Fruit fly (Drosophila melanogaster) whole organism, wandering third instar larva: ENCODE data around the gene CG32459.
A peak's percentile ranks its signal among the peaks of the same experiment; 100 is the strongest.

ENCODE experiments used
- Abd-B ChIP-seq: fragments of >200 bp; optimal IDR thresholded peaks from 2 replicates; lab custom pipeline; 2017; ENCODE audit warnings: missing biosample characterization, missing genetic modification characterization
- CG32264 ChIP-seq: fragments of 200-800 bp; sonication (Bioruptor generic); optimal IDR thresholded peaks from 2 replicates; lab custom pipeline; 2016; ENCODE audit warnings: missing biosample characterization, missing genetic modification characterization
- CG9705 ChIP-seq: fragments of 200-800 bp; sonication (Bioruptor generic); optimal IDR thresholded peaks from 2 replicates; lab custom pipeline; 2018; ENCODE audit warnings: missing biosample characterization, mild to moderate bottlenecking, missing genetic modification characterization
- CrebA ChIP-seq: fragments of 200-800 bp; sonication (Bioruptor generic); optimal IDR thresholded peaks from 2 replicates; lab custom pipeline; 2016; ENCODE audit warnings: missing biosample characterization, mild to moderate bottlenecking, missing genetic modification characterization, borderline replicate concordance
- Dfd ChIP-seq: fragments of >200 bp; optimal IDR thresholded peaks from 2 replicates; lab custom pipeline; 2017; ENCODE audit warnings: missing biosample characterization, missing genetic modification characterization
- Dif ChIP-seq: fragments of 200-275, 200-300 bp; sonication (Bioruptor generic); optimal IDR thresholded peaks from 2 replicates; lab custom pipeline; 2018; ENCODE audit warnings: missing biosample characterization, missing genetic modification characterization; ENCODE audit not compliant: partially characterized antibody
- GATAd ChIP-seq: sonication (Bioruptor generic); optimal IDR thresholded peaks from 2 replicates; lab custom pipeline; 2016; ENCODE audit warnings: missing biosample characterization, missing genetic modification characterization
- HLH106 ChIP-seq: fragments of 200-800 bp; optimal IDR thresholded peaks from 3 replicates; lab custom pipeline; 2019; ENCODE audit warnings: missing biosample characterization, mild to moderate bottlenecking, missing genetic modification characterization, moderate library complexity
- Hnf4 ChIP-seq: fragments of 200-800 bp; sonication (Bioruptor generic); optimal IDR thresholded peaks from 2 replicates; lab custom pipeline; 2016; ENCODE audit warnings: missing biosample characterization, mild to moderate bottlenecking, missing genetic modification characterization
- Hr83 ChIP-seq: fragments of 200-300 bp; sonication (Bioruptor generic); optimal IDR thresholded peaks from 2 replicates; lab custom pipeline; 2016; ENCODE audit warnings: missing biosample characterization, mild to moderate bottlenecking, missing genetic modification characterization, moderate library complexity; ENCODE audit not compliant: poor library complexity, severe bottlenecking
- Jra ChIP-seq: sonication (Bioruptor generic); optimal IDR thresholded peaks from 2 replicates; lab custom pipeline; 2016; ENCODE audit warnings: missing biosample characterization, missing genetic modification characterization
- Mio ChIP-seq: sonication (Bioruptor generic); optimal IDR thresholded peaks from 2 replicates; lab custom pipeline; 2016; ENCODE audit warnings: missing biosample characterization, missing genetic modification characterization
- N ChIP-seq: fragments of >200 bp; optimal IDR thresholded peaks from 2 replicates; lab custom pipeline; 2018; ENCODE audit warnings: missing biosample characterization, missing external identifiers, missing genetic modification characterization
- OdsH ChIP-seq: fragments of 200-800 bp; sonication (Bioruptor generic); optimal IDR thresholded peaks from 2 replicates; lab custom pipeline; 2016; ENCODE audit warnings: missing biosample characterization, mild to moderate bottlenecking, missing genetic modification characterization
- Rel ChIP-seq, 2 experiments: fragments of 200-800 bp; sonication (Bioruptor generic) in 1 of 2; optimal IDR thresholded peaks; 2 replicates in 1 of 2; 3 replicates in 1 of 2; lab custom pipeline; 2016 to 2019; ENCODE audit warnings: mild to moderate bottlenecking in 2 of 2, missing biosample characterization in 2 of 2, missing genetic modification characterization in 2 of 2, moderate library complexity in 1 of 2
- Sp1 ChIP-seq: fragments of 200-800 bp; sonication (Bioruptor generic); optimal IDR thresholded peaks from 3 replicates; lab custom pipeline; 2019; ENCODE audit warnings: missing biosample characterization, mild to moderate bottlenecking, missing genetic modification characterization, moderate library complexity
- Vsx2 ChIP-seq: fragments of 200-300, 225-300 bp; sonication (Bioruptor generic); optimal IDR thresholded peaks from 2 replicates; lab custom pipeline; 2018; ENCODE audit warnings: missing biosample characterization, missing genetic modification characterization; ENCODE audit not compliant: partially characterized antibody
- br ChIP-seq: fragments of 200-800 bp; sonication (Bioruptor generic); optimal IDR thresholded peaks from 2 replicates; lab custom pipeline; 2016; ENCODE audit warnings: missing biosample characterization, missing genetic modification characterization
- brk ChIP-seq: fragments of 200-800 bp; sonication (Bioruptor generic); optimal IDR thresholded peaks from 2 replicates; lab custom pipeline; 2016; ENCODE audit warnings: missing biosample characterization, mild to moderate bottlenecking, missing genetic modification characterization
- dl ChIP-seq, 2 experiments: fragments of 175-275, 200-275 bp in 1 of 2; fragments of 200-275 bp in 1 of 2; sonication (Bioruptor generic); optimal IDR thresholded peaks; lab custom pipeline; 2018; ENCODE audit warnings: mild to moderate bottlenecking in 2 of 2, missing biosample characterization in 2 of 2, missing genetic modification characterization in 2 of 2, moderate library complexity in 2 of 2; ENCODE audit not compliant: partially characterized antibody in 2 of 2, insufficient read depth in 1 of 2
- dmrt93B ChIP-seq: fragments of 200-800 bp; sonication (Bioruptor generic); optimal IDR thresholded peaks from 2 replicates; lab custom pipeline; 2018; ENCODE audit warnings: missing biosample characterization, mild to moderate bottlenecking, missing genetic modification characterization
- dsf ChIP-seq: sonication (Bioruptor generic); optimal IDR thresholded peaks from 2 replicates; lab custom pipeline; 2016; ENCODE audit warnings: missing biosample characterization, missing genetic modification characterization, borderline replicate concordance
- foxo ChIP-seq, 2 experiments: fragments of 200-800 bp; sonication (Bioruptor generic); optimal IDR thresholded peaks; 2 replicates in 1 of 2; 3 replicates in 1 of 2; lab custom pipeline; 2016 to 2017; ENCODE audit warnings: missing biosample characterization in 2 of 2, missing genetic modification characterization in 2 of 2
- fru ChIP-seq: fragments of 200-800 bp; sonication (Bioruptor generic); optimal IDR thresholded peaks from 3 replicates; lab custom pipeline; 2016; ENCODE audit warnings: missing biosample characterization, mild to moderate bottlenecking, missing genetic modification characterization
- h ChIP-seq: fragments of 200-800 bp; sonication (Bioruptor generic); optimal IDR thresholded peaks from 3 replicates; lab custom pipeline; 2016; ENCODE audit warnings: missing biosample characterization, mild to moderate bottlenecking, missing genetic modification characterization
- jim ChIP-seq: fragments of 175-275, 200-325 bp; sonication (Bioruptor generic); optimal IDR thresholded peaks from 2 replicates; lab custom pipeline; 2016; ENCODE audit warnings: missing biosample characterization, mild to moderate bottlenecking, missing genetic modification characterization
- lola ChIP-seq: fragments of >200 bp; optimal IDR thresholded peaks from 2 replicates; lab custom pipeline; 2017; ENCODE audit warnings: missing biosample characterization, missing genetic modification characterization
- pan ChIP-seq: fragments of >200 bp; optimal IDR thresholded peaks from 2 replicates; lab custom pipeline; 2017
- psq ChIP-seq: fragments of 200-800 bp; sonication (Bioruptor generic); optimal IDR thresholded peaks from 3 replicates; lab custom pipeline; 2017; ENCODE audit warnings: missing biosample characterization, mild to moderate bottlenecking, missing genetic modification characterization, moderate library complexity
- rgr ChIP-seq: fragments of 200-800 bp; sonication (Bioruptor generic); optimal IDR thresholded peaks from 3 replicates; lab custom pipeline; 2016; ENCODE audit warnings: missing biosample characterization, mild to moderate bottlenecking, missing genetic modification characterization
- sage ChIP-seq: fragments of 200-800 bp; sonication (Bioruptor generic); optimal IDR thresholded peaks from 2 replicates; lab custom pipeline; 2016; ENCODE audit warnings: missing biosample characterization, mild to moderate bottlenecking, missing genetic modification characterization
- sv ChIP-seq: fragments of 200-800 bp; sonication (Bioruptor generic); optimal IDR thresholded peaks from 3 replicates; lab custom pipeline; 2016; ENCODE audit warnings: missing biosample characterization, missing genetic modification characterization
- usp ChIP-seq: fragments of >200 bp; optimal IDR thresholded peaks from 2 replicates; lab custom pipeline; 2017; ENCODE audit warnings: missing biosample characterization, missing genetic modification characterization
- woc ChIP-seq: sonication (Bioruptor generic); optimal IDR thresholded peaks from 2 replicates; lab custom pipeline; 2016; ENCODE audit warnings: missing biosample characterization, mild to moderate bottlenecking, missing genetic modification characterization

Gene CG32459

dm6 chr3L:22823230-22823629, 32.6 kb downstream of the CG32459 start:
- TF ChIP-seq Vsx2 (GFP tag; lab: Kevin White, UChicago) (peak; percentile 8), Dif (GFP tag; lab: Kevin White, UChicago) (peak; percentile 28), Hnf4 (GFP tag; lab: Kevin White, UChicago) (no peak), N (GFP tag; lab: Kevin White, UChicago) (peak; percentile 5), jim (GFP tag; lab: Kevin White, UChicago) (peak; percentile 83), foxo (GFP tag; optimal IDR thresholded peaks at IDR 0.05; lab: Kevin White, UChicago) (peak in 1 of 2 experiments; percentile 48), dl (GFP tag; optimal IDR thresholded peaks at IDR 0.05; lab: Kevin White, UChicago; ENCODE audit: insufficient read depth in 1 of 2, partially characterized antibody in 2 of 2) (peak in 1 of 2 experiments; percentile 33), psq (GFP tag; lab: Kevin White, UChicago) (peak; percentile 68), Rel (GFP tag; optimal IDR thresholded peaks at IDR 0.05; lab: Kevin White, UChicago) (peak; percentile 32), Rel (tag; optimal IDR thresholded peaks at IDR 0.05; lab: Kevin White, UChicago) (no peak), dmrt93B (GFP tag; lab: Kevin White, UChicago) (no peak), CrebA (GFP tag; lab: Kevin White, UChicago) (no peak)

dm6 chr3L:22822544-22823175, 33.2 kb downstream of the CG32459 start:
- TF ChIP-seq psq (GFP tag; lab: Kevin White, UChicago), result peak; percentile 39
- peak; percentile 65 for TF ChIP-seq OdsH
- peak; percentile 65 for TF ChIP-seq CG32264
- peak; percentile 65 for TF ChIP-seq brk (GFP tag; lab: Kevin White, UChicago)
- no peak for TF ChIP-seq GATAd
- TF ChIP-seq jim (GFP tag; lab: Kevin White, UChicago), result peak; percentile 100
- TF ChIP-seq Jra, result peak; percentile 86
- TF ChIP-seq pan (lab: Kevin White, UChicago), result no peak
- TF ChIP-seq Sp1 (GFP tag; lab: Kevin White, UChicago), result peak; percentile 99
- peak; percentile 80 for TF ChIP-seq h (GFP tag; lab: Kevin White, UChicago)
- TF ChIP-seq lola (GFP tag; lab: Kevin White, UChicago), result no peak
- no peak for TF ChIP-seq Dfd (GFP tag; lab: Kevin White, UChicago)
- peak; percentile 60 for TF ChIP-seq HLH106 (tag; lab: Kevin White, UChicago)
- peak; percentile 82 for TF ChIP-seq Hr83 (GFP tag; lab: Kevin White, UChicago)
- peak; percentile 21 to 94 for TF ChIP-seq foxo (GFP tag; optimal IDR thresholded peaks at IDR 0.05; lab: Kevin White, UChicago)
- TF ChIP-seq rgr (GFP tag; lab: Kevin White, UChicago), result peak; percentile 62
- no peak for TF ChIP-seq woc
- TF ChIP-seq dl (GFP tag; optimal IDR thresholded peaks at IDR 0.05; lab: Kevin White, UChicago; ENCODE audit: insufficient read depth in 1 of 2, partially characterized antibody in 2 of 2), result peak; percentile 90 to 96
- TF ChIP-seq Mio (GFP tag; lab: Kevin White, UChicago), result peak; percentile 19
- TF ChIP-seq usp (GFP tag; lab: Kevin White, UChicago), result no peak
- peak; percentile 83 for TF ChIP-seq CG9705 (GFP tag; lab: Kevin White, UChicago)
- TF ChIP-seq dsf (GFP tag; lab: Kevin White, UChicago), result no peak
- TF ChIP-seq dmrt93B (GFP tag; lab: Kevin White, UChicago), result peak; percentile 59
- no peak for TF ChIP-seq sv
- TF ChIP-seq Hnf4 (GFP tag; lab: Kevin White, UChicago), result peak; percentile 87
- TF ChIP-seq sage (GFP tag; lab: Kevin White, UChicago), result peak; percentile 88
- peak; percentile 98 for TF ChIP-seq CrebA (GFP tag; lab: Kevin White, UChicago)
- TF ChIP-seq Dif (GFP tag; lab: Kevin White, UChicago), result peak; percentile 98
- TF ChIP-seq Rel (GFP tag; optimal IDR thresholded peaks at IDR 0.05; lab: Kevin White, UChicago), result peak; percentile 99
- peak; percentile 79 for TF ChIP-seq Rel (tag; optimal IDR thresholded peaks at IDR 0.05; lab: Kevin White, UChicago)
- peak; percentile 81 for TF ChIP-seq br (GFP tag; lab: Kevin White, UChicago)
- peak; percentile 89 for TF ChIP-seq Vsx2 (GFP tag; lab: Kevin White, UChicago)
- peak; percentile 57 for TF ChIP-seq fru (GFP tag; lab: Kevin White, UChicago)

dm6 chr3L:22821377-22821776, 34.5 kb downstream of the CG32459 start:
- no peak for TF ChIP-seq CG9705 (GFP tag; lab: Kevin White, UChicago)
- TF ChIP-seq Dif (GFP tag; lab: Kevin White, UChicago), result no peak
- TF ChIP-seq fru (GFP tag; lab: Kevin White, UChicago), result no peak
- no peak for TF ChIP-seq dl (GFP tag; optimal IDR thresholded peaks at IDR 0.05; lab: Kevin White, UChicago; ENCODE audit: insufficient read depth in 1 of 2, partially characterized antibody in 2 of 2)
- TF ChIP-seq Mio (GFP tag; lab: Kevin White, UChicago), result no peak
- TF ChIP-seq psq (GFP tag; lab: Kevin White, UChicago), result no peak
- TF ChIP-seq lola (GFP tag; lab: Kevin White, UChicago), result no peak
- no peak for TF ChIP-seq Abd-B (GFP tag; lab: Kevin White, UChicago)
